Fruit fly (Drosophila melanogaster): ENCODE measurements around the gene CG13312.
A peak's percentile ranks its signal among the peaks of the same experiment; 100 is the strongest.

The CG13312 gene

DNA sequence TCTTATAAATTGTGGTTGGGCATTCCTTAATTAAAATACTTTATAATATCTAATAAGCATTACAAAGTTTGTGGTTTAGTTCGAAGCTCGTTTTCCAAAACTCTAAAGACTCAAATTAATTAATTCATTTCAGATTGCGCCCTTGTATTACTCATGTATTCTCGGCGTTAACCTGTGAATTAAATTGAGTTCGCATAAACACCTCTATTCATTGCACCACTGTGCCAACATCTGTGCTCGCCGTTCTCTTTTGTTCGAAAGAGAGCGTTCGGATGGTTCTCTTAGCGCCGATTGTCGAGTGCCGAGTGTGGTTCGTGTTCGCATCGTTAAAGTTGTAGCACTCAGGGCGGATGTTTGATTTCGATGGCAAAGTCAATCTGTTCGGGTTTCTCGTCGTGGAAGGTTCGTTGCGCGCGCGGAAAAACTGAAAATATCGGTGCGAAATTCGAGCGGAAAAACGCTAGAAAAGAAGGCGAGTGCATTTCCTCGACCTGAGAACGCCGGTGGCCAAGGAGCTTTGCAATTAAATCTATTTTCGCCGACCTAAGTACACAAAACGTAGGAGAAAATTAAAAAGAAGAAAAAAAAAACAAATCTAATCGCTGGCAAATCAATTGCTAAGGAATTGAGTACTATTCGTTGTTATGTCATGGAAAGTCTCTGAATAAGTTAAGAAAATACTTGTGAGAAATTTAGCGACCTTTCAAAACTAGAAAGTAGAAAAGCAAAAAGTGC is 20.3 kb upstream of the CG13312 start, which contains the start of gene dally (continued):
- TF ChIP-seq jing (GFP tag; optimal IDR thresholded peaks at IDR 0.05) (peak; percentile 42), CG9817 (tag; optimal IDR thresholded peaks at IDR 0.05) (no peak), Dref (GFP tag; IDR thresholded peaks at IDR 0.05) (no peak; the same call in 1 of the 2 replicates), Atf6 (GFP tag; IDR thresholded peaks at IDR 0.05) (0 out of 2 replicates have a peak, but pooled peaks have one; percentile 32), H2.0 (GFP tag; IDR thresholded peaks at IDR 0.05) (peak; percentile 33; the same call in 1 of the 2 replicates), CG11085 (GFP tag; IDR thresholded peaks at IDR 0.05) (0 out of 2 replicates have a peak, but pooled peaks have one; percentile 15), CG10654 (GFP tag; optimal IDR thresholded peaks at IDR 0.05) (no peak), Abd-B (GFP tag; optimal IDR thresholded peaks at IDR 0.05) (no peak), sqz (GFP tag; optimal IDR thresholded peaks at IDR 0.05) (peak; percentile 5), dpn (GFP tag; optimal IDR thresholded peaks at IDR 0.05) (peak in 1 of 2 experiments; percentile 2), CG33557 (GFP tag; optimal IDR thresholded peaks at IDR 0.05) (no peak), vvl (GFP tag; IDR thresholded peaks at IDR 0.05) (peak; percentile 64), CG32532 (GFP tag; IDR thresholded peaks at IDR 0.05) (peak; percentile 61; the same call in 1 of the 2 replicates), fd3F (GFP tag; optimal IDR thresholded peaks at IDR 0.05) (no peak), caup (GFP tag; optimal IDR thresholded peaks at IDR 0.05; ENCODE audit: severe bottlenecking) (peak; percentile 56), CG5180 (GFP tag; optimal IDR thresholded peaks at IDR 0.05) (peak; percentile 69), CG7745 (tag; optimal IDR thresholded peaks at IDR 0.05) (no peak), CG12219 (GFP tag; optimal IDR thresholded peaks at IDR 0.05) (peak; percentile 19), otp (GFP tag; IDR thresholded peaks at IDR 0.05) (peak; percentile 45; the same call in 2 of the 3 replicates), CG8388 (GFP tag; optimal IDR thresholded peaks at IDR 0.05) (no peak), Adf1 (GFP tag; IDR thresholded peaks at IDR 0.05) (peak; percentile 35; the same call in 1 of the 2 replicates), ewg (GFP tag; optimal IDR thresholded peaks at IDR 0.05) (no peak), cas (GFP tag; IDR thresholded peaks at IDR 0.05) (no peak), CG4424 (GFP tag; optimal IDR thresholded peaks at IDR 0.05) (no peak), pb (GFP tag; optimal IDR thresholded peaks at IDR 0.05) (peak; percentile 21), az2 (GFP tag; optimal IDR thresholded peaks at IDR 0.05) (no peak), CG30403 (GFP tag; optimal IDR thresholded peaks at IDR 0.05) (peak; percentile 12), CG1792 (GFP tag; optimal IDR thresholded peaks at IDR 0.05) (no peak), CG12104 (GFP tag; optimal IDR thresholded peaks at IDR 0.05) (no peak), Sin3A (optimal IDR thresholded peaks at IDR 0.05) (no peak), dmrt11E (tag; optimal IDR thresholded peaks at IDR 0.05) (no peak), pzg (GFP tag; optimal IDR thresholded peaks at IDR 0.05) (no peak), B-H1 (GFP tag; IDR thresholded peaks at IDR 0.05) (no peak; the same call in 2 of the 3 replicates), ato (GFP tag; IDR thresholded peaks at IDR 0.05; ENCODE audit: partially characterized antibody) (0 out of 2 replicates have a peak, but pooled peaks have one; percentile 43), CG4707 (GFP tag; optimal IDR thresholded peaks at IDR 0.05) (peak; percentile 32), CG8924 (tag; optimal IDR thresholded peaks at IDR 0.05) (no peak), CG4328 (GFP tag; optimal IDR thresholded peaks at IDR 0.05) (peak; percentile 15), luna (GFP tag; optimal IDR thresholded peaks at IDR 0.05) (no peak), Gsc (GFP tag; IDR thresholded peaks at IDR 0.05) (no peak), CG30020 (tag; optimal IDR thresholded peaks at IDR 0.05) (no peak), CG31365 (tag; optimal IDR thresholded peaks at IDR 0.05) (no peak), al (GFP tag; IDR thresholded peaks at IDR 0.05) (no peak), CG4820 (GFP tag; optimal IDR thresholded peaks at IDR 0.05) (no peak), CG42726 (GFP tag; IDR thresholded peaks at IDR 0.05; ENCODE audit: partially characterized antibody) (peak; percentile 85), CG1832 (GFP tag; optimal IDR thresholded peaks at IDR 0.05) (no peak), tup (GFP tag; optimal IDR thresholded peaks at IDR 0.05) (no peak), CG11504 (tag; optimal IDR thresholded peaks at IDR 0.05) (peak; percentile 46), en (GFP tag; optimal IDR thresholded peaks at IDR 0.05) (no peak), psq (GFP tag; optimal IDR thresholded peaks at IDR 0.05) (no peak)
